Fruit fly (Drosophila melanogaster) whole organism, pupa: ENCODE results near the gene CG12224.
"Not testable (repeated sequence)": the region's sequence is repeated elsewhere in the genome, so short reads cannot be mapped to it uniquely, and the experiment has no call there.

Source experiments
- CG10348 ChIP-seq: fragments of 200-800 bp; sonication (Bioruptor generic); IDR thresholded peaks from 2 replicates; pipeline ENCODE4 v1.3.6; 2022; ENCODE audit warnings: missing biosample characterization, missing genetic modification characterization
- CG12605 ChIP-seq: fragments of 200-800 bp; sonication (Bioruptor generic); IDR thresholded peaks from 2 replicates; pipeline ENCODE4 v1.3.6; 2022; ENCODE audit warnings: missing biosample characterization, missing genetic modification characterization
- CG13204 ChIP-seq: fragments of 200-800 bp; sonication (Bioruptor generic); optimal IDR thresholded peaks from 2 replicates; lab custom pipeline; 2018; ENCODE audit warnings: missing biosample characterization, mild to moderate bottlenecking, missing genetic modification characterization, moderate library complexity
- CG14655 ChIP-seq: fragments of 200-800 bp; sonication (Bioruptor generic); optimal IDR thresholded peaks from 3 replicates; lab custom pipeline; 2017; ENCODE audit warnings: mild to moderate bottlenecking, missing biosample characterization, missing genetic modification reagents, missing genetic modification characterization
- CG15710 ChIP-seq: fragments of 200-800 bp; sonication (Bioruptor generic); optimal IDR thresholded peaks from 2 replicates; lab custom pipeline; 2018; ENCODE audit warnings: missing biosample characterization, mild to moderate bottlenecking, missing genetic modification characterization, moderate library complexity
- CG17806 ChIP-seq: fragments of 200-800 bp; sonication (Bioruptor generic); optimal IDR thresholded peaks from 2 replicates; lab custom pipeline; 2018; ENCODE audit warnings: missing biosample characterization, mild to moderate bottlenecking, missing genetic modification characterization, moderate library complexity
- CG32121 ChIP-seq: fragments of 200-800 bp; sonication (Bioruptor generic); IDR thresholded peaks from 2 replicates; pipeline ENCODE4 v1.3.6; 2022; ENCODE audit warnings: missing biosample characterization, missing genetic modification characterization
- CG34367 ChIP-seq: fragments of 200-800 bp; sonication (Bioruptor generic); optimal IDR thresholded peaks from 2 replicates; lab custom pipeline; 2018; ENCODE audit warnings: missing biosample characterization, mild to moderate bottlenecking, missing genetic modification characterization
- CG4496 ChIP-seq: fragments of 200-800 bp; sonication (Bioruptor generic); IDR thresholded peaks from 3 replicates; pipeline ENCODE4 v1.3.6; 2022; ENCODE audit warnings: missing biosample characterization, missing genetic modification characterization
- CG8159 ChIP-seq: fragments of 200-800 bp; sonication (Bioruptor generic); optimal IDR thresholded peaks from 3 replicates; lab custom pipeline; 2018; ENCODE audit warnings: missing biosample characterization, mild to moderate bottlenecking, missing genetic modification characterization, moderate library complexity
- CG8301 ChIP-seq: fragments of 200-800 bp; sonication (Bioruptor generic); optimal IDR thresholded peaks from 2 replicates; lab custom pipeline; 2018; ENCODE audit warnings: missing biosample characterization, mild to moderate bottlenecking, missing genetic modification characterization
- CG9948 ChIP-seq: fragments of 200-800 bp; sonication (Bioruptor generic); optimal IDR thresholded peaks from 2 replicates; lab custom pipeline; 2018; ENCODE audit warnings: missing biosample characterization, mild to moderate bottlenecking, missing genetic modification characterization, moderate library complexity
- D1 ChIP-seq: fragments of 200-800 bp; sonication (Bioruptor generic); optimal IDR thresholded peaks from 2 replicates; lab custom pipeline; 2018; ENCODE audit warnings: missing biosample characterization, mild to moderate bottlenecking, missing genetic modification characterization, moderate library complexity
- EcR ChIP-seq: fragments of 200-800 bp; sonication (Bioruptor generic); optimal IDR thresholded peaks from 3 replicates; lab custom pipeline; 2019; ENCODE audit warnings: missing biosample characterization, missing genetic modification characterization, mild to moderate bottlenecking, moderate library complexity, missing genetic modification reagents
- Ets98B ChIP-seq: fragments of 200-800 bp; sonication (Bioruptor generic); IDR thresholded peaks from 2 replicates; pipeline ENCODE4 v1.3.6; 2022; ENCODE audit warnings: missing biosample characterization, missing genetic modification characterization
- Pif1A ChIP-seq: fragments of 200-800 bp; sonication (Bioruptor generic); optimal IDR thresholded peaks from 3 replicates; lab custom pipeline; 2016; ENCODE audit warnings: missing biosample characterization, missing genetic modification characterization
- Pif1B ChIP-seq: fragments of 200-800 bp; sonication (Bioruptor generic); optimal IDR thresholded peaks from 3 replicates; lab custom pipeline; 2016; ENCODE audit warnings: missing biosample characterization, missing genetic modification characterization
- Snoo ChIP-seq: fragments of 200-800 bp; sonication (Bioruptor generic); optimal IDR thresholded peaks from 3 replicates; lab custom pipeline; 2017; ENCODE audit warnings: missing biosample characterization, mild to moderate bottlenecking, missing genetic modification characterization, inconsistent platforms
- fd96Ca ChIP-seq: fragments of 200-800 bp; sonication (Bioruptor generic); IDR thresholded peaks from 3 replicates; pipeline ENCODE4 v1.3.6; 2022; ENCODE audit warnings: missing biosample characterization, missing genetic modification characterization
- gl ChIP-seq: fragments of 200-800 bp; sonication (Bioruptor generic); optimal IDR thresholded peaks from 2 replicates; lab custom pipeline; 2018; ENCODE audit warnings: missing biosample characterization, mild to moderate bottlenecking, missing genetic modification characterization
- rn ChIP-seq: fragments of 200-800 bp; sonication (Bioruptor generic); IDR thresholded peaks from 2 replicates; pipeline ENCODE4 v1.3.6; 2022; ENCODE audit warnings: missing biosample characterization, missing genetic modification characterization

The CG12224 gene

DNA sequence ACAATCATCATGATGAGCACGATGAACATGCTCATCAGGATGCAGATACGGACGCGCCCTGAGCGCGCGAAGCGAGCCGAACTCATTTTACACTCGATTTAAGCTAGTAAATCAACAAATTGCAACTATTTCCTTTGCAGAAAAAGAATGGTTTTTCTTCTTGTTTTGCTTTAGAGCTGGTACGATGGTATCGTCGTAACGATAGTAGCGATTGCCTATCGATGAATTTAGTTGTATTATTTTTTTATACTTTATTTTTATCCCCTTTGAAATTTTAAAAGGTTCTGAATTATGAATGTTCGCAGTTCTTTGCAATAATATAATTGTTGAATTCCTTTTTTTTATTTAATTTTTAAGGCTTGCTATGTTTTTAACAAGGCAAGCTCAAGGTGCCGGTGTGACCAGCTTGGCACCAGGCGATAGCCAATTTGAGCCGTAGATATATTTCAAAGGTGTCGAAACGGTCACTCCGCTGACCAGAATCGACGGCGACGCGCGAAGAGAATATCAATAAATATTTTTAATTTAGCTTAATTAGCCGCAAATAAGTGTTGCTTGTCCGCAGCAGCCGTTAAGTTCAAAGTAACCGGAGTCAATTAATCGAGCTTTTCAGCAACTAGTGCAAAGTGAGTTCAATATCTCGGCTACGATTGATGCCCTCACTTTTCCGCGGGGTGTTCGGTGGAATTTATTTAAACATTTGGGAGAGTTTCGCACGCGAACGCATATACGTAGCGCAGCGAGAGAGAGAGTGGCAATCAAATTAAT lies 14.4 kb downstream of the CG12224 start, which contains the start of the genes CG12213 and GC1:
Gene CG12213 (minus strand): TSS at position 430 of the 768 bp plus-strand sequence.
Gene GC1 (plus strand): TSS at position 447 of the 768 bp plus-strand sequence.
- 0 out of 2 replicates have a peak, but pooled peaks have one; percentile 16 for TF ChIP-seq CG10348 (GFP tag; lab: Robert Waterston, UW)
- peak; percentile 4 for TF ChIP-seq Snoo (tag; lab: Kevin White, UChicago)
- TF ChIP-seq CG9948: peak; percentile 13
- 0 out of 2 replicates have a peak, but pooled peaks have one; percentile 10 for TF ChIP-seq Ets98B (GFP tag; lab: Robert Waterston, UW)
- TF ChIP-seq CG15710 (tag; lab: Kevin White, UChicago): peak; percentile 24
- TF ChIP-seq CG14655 (GFP tag; lab: Kevin White, UChicago): no peak
- peak; percentile 1 for TF ChIP-seq EcR (GFP tag; lab: Kevin White, UChicago)
- TF ChIP-seq CG34367: peak; percentile 8
- TF ChIP-seq CG13204: no peak
- TF ChIP-seq Pif1A: no peak
- TF ChIP-seq CG4496 (GFP tag; lab: Robert Waterston, UW): no peak
- no peak for TF ChIP-seq D1 (tag; lab: Kevin White, UChicago)
- peak; percentile 35 for TF ChIP-seq CG8159 (tag; lab: Kevin White, UChicago)
- TF ChIP-seq gl (tag; lab: Kevin White, UChicago): no peak
- no peak for TF ChIP-seq fd96Ca
- no peak; the same call in 1 of the 2 replicates for TF ChIP-seq CG32121 (GFP tag; lab: Robert Waterston, UW)

DNA sequence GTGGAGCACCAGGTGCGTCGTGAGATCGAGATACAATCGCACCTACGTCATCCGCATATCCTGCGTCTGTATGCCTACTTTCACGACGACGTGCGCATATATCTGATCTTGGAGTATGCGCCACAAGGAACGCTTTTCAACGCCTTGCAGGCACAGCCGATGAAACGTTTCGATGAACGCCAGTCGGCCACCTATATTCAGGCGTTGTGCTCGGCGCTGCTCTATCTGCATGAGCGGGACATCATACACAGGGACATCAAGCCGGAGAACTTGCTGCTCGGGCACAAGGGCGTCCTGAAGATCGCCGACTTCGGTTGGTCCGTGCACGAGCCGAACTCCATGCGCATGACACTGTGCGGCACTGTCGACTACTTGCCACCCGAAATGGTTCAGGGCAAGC lies 17.9 kb downstream of the CG12224 start:
- TF ChIP-seq CG4496 (GFP tag; lab: Robert Waterston, UW): no peak
- no peak for TF ChIP-seq CG9948
- no peak for TF ChIP-seq CG34367
- no peak for TF ChIP-seq CG14655 (GFP tag; lab: Kevin White, UChicago)
- TF ChIP-seq CG15710 (tag; lab: Kevin White, UChicago): no peak
- no peak for TF ChIP-seq CG8301 (tag; lab: Kevin White, UChicago)

DNA sequence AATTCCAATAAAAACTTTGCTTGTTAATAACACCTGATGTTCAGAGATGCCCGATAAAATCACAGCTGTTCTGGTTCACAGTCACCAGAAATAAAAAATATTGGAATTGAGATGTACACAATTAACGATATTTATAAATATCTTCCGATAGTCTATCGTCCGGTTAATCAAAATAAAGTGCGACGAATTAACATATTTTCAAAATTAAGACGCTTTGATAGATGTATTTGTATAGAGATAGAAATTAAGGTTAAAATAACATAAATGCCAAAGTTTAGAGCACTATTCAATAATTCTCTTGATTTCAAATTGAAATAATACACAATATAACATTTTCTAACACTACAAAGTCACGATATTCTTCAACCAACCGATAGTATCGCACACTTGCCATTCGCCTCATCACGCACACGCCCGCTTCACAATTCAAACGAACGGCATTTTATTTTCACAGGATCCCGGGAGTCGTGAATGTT lies 19.1 kb downstream of the CG12224 start, which contains the start of the genes CG3281 and aurA:
Gene CG3281 (minus strand): TSS at position 67 of the 476 bp plus-strand sequence.
Gene aurA (plus strand): TSS at position 386 of the 476 bp plus-strand sequence.
- TF ChIP-seq gl (tag; lab: Kevin White, UChicago): no peak
- peak; percentile 64 for TF ChIP-seq CG15710 (tag; lab: Kevin White, UChicago)
- TF ChIP-seq D1 (tag; lab: Kevin White, UChicago): no peak
- TF ChIP-seq CG17806 (tag; lab: Kevin White, UChicago): peak; percentile 44
- peak; percentile 7 for TF ChIP-seq CG34367
- TF ChIP-seq EcR (GFP tag; lab: Kevin White, UChicago): peak; percentile 67
- no peak for TF ChIP-seq Pif1A
- TF ChIP-seq CG4496 (GFP tag; lab: Robert Waterston, UW): peak; percentile 61; the same call in 2 of the 3 replicates
- TF ChIP-seq CG10348 (GFP tag; lab: Robert Waterston, UW): no peak
- TF ChIP-seq CG32121 (GFP tag; lab: Robert Waterston, UW): peak; percentile 21; the same call in 1 of the 2 replicates
- peak; percentile 44 for TF ChIP-seq CG9948
- peak; percentile 16 for TF ChIP-seq Snoo (tag; lab: Kevin White, UChicago)
- peak; percentile 60 for TF ChIP-seq CG8159 (tag; lab: Kevin White, UChicago)
- no peak for TF ChIP-seq rn (GFP tag; lab: Robert Waterston, UW)
- TF ChIP-seq CG14655 (GFP tag; lab: Kevin White, UChicago): no peak
- TF ChIP-seq CG8301 (tag; lab: Kevin White, UChicago): peak; percentile 39

DNA sequence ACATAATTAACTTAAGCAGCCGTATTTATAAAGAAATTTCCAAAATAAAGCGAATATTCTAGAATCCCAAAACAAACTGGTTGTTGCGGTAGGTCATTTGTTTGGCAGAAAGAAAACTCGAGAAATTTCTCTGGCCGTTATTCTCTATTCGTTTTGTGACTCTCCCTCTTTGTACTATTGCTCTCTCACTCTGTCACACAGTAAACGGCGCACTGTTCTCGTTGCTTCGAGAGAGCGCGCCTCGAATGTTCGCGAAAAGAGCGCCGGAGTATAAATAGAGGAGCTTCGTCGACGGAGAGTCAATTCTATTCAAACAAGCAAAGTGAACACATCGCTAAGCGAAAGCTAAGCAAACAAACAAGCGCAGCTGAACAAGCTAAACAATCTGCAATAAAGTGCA lies 23.6 kb downstream of the CG12224 start, which contains the start of gene Hsp70Ab:
Gene Hsp70Ab (plus strand): TSS at position 301 of the 400 bp plus-strand sequence.
- TF ChIP-seq Ets98B (GFP tag; lab: Robert Waterston, UW); CG9948; CG14655 (GFP tag; lab: Kevin White, UChicago): not testable (repeated sequence)

DNA sequence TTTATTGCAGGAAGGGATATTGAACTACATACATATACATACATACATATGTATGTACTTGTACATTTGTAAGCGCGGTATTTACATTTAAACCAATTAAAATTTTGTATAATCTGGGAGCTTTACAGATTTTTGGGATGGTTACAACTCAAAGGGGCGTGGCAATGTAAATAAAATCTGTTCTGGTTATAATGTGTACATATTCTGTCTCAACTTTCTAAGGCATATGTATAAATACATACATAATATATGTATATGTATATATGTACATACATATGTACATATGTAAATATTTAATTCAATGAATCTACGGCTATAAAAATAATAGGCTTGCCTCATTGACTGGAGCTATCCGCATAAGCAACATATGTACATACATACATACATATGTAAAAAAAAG lies 24.5 kb downstream of the CG12224 start:
- no peak for TF ChIP-seq fd96Ca
- TF ChIP-seq, all 21 proteins: peak for 0

DNA sequence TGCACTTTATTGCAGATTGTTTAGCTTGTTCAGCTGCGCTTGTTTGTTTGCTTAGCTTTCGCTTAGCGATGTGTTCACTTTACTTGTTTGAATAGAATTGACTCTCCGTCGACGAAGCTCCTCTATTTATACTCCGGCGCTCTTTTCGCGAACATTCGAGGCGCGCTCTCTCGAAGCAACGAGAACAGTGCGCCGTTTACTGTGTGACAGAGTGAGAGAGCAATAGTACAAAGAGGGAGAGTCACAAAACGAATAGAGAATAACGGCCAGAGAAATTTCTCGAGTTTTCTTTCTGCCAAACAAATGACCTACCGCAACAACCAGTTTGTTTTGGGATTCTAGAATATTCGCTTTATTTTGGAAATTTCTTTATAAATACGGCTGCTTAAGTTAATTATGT lies 25.4 kb downstream of the CG12224 start, which contains the start of gene Hsp70Aa:
Gene Hsp70Aa (minus strand): TSS at position 101 of the 400 bp plus-strand sequence.
- not testable (repeated sequence) for TF ChIP-seq CG4496 (GFP tag; lab: Robert Waterston, UW); CG14655 (GFP tag; lab: Kevin White, UChicago); CG9948

DNA sequence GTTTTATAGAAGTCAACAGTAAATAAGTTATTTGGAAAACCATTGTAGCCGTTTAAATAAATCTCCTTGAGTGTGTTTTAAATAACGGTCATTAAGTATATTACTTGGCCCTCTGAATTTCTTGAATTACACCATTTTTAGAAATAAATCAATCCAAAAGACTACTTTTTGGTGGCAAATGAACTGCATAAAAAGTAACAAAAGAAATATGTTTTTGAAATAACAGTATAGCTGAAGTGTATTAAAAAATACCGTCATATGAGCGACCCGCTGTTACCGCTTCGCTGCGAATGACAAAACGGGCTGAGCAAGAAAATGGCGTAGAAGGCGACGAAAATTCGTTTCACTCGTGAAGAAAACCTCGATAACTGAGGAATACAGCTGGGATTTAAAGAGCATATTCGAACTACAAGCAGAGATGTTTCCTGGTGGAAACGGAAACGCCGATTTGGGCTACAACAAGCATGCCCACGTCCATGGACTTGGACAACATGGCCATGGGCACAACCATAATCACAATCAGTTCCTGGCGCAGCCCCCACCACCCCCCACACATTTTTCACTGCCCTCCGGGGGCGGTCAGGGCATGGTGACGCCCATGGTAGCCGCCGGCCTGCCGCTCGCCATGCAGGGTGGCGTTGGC lies 32.4 kb downstream of the CG12224 start, which contains the start of gene CG31211:
Gene CG31211 (plus strand): TSS at position 294 of the 643 bp plus-strand sequence.
- TF ChIP-seq Pif1A: no peak
- TF ChIP-seq CG9948: no peak
- no peak for TF ChIP-seq CG15710 (tag; lab: Kevin White, UChicago)
- TF ChIP-seq Snoo (tag; lab: Kevin White, UChicago): no peak
- TF ChIP-seq CG8159 (tag; lab: Kevin White, UChicago): no peak
- TF ChIP-seq EcR (GFP tag; lab: Kevin White, UChicago): no peak
- no peak for TF ChIP-seq CG14655 (GFP tag; lab: Kevin White, UChicago)
- TF ChIP-seq Pif1B (GFP tag; lab: Kevin White, UChicago): no peak
- no peak for TF ChIP-seq CG4496 (GFP tag; lab: Robert Waterston, UW)
- TF ChIP-seq rn (GFP tag; lab: Robert Waterston, UW): no peak
- TF ChIP-seq CG12605 (GFP tag; lab: Robert Waterston, UW): no peak
